Fruit fly (Drosophila melanogaster) whole organism, embryonic: ENCODE measurements around the gene CG6607.

ENCODE experiments used
- Adf1 ChIP-seq: fragments of 200-800 bp; sonication (Bioruptor generic); IDR thresholded peaks from 2 replicates; pipeline ENCODE4 v1.3.6; 2022; ENCODE audit warnings: missing biosample characterization, missing genetic modification characterization
- Aef1 ChIP-seq: fragments of 200-800 bp; sonication (Bioruptor generic); IDR thresholded peaks from 3 replicates; pipeline ENCODE4 v1.3.6; 2022; ENCODE audit warnings: missing biosample characterization, missing genetic modification characterization
- BtbVII ChIP-seq: fragments of 200-800 bp; sonication (Bioruptor generic); optimal IDR thresholded peaks from 3 replicates; lab custom pipeline; 2017; ENCODE audit warnings: missing biosample characterization, mild to moderate bottlenecking, missing genetic modification characterization
- CG10321 ChIP-seq: fragments of 200-800 bp; sonication (Bioruptor generic); IDR thresholded peaks from 2 replicates; pipeline ENCODE4 v1.3.6; 2022; ENCODE audit warnings: missing biosample characterization, missing genetic modification characterization
- CG10462 ChIP-seq: fragments of 200-800 bp; sonication (Bioruptor generic); optimal IDR thresholded peaks from 2 replicates; lab custom pipeline; 2016; ENCODE audit warnings: missing biosample characterization, missing genetic modification characterization
- CG11456 ChIP-seq: fragments of 200-800 bp; sonication (Bioruptor generic); IDR thresholded peaks from 3 replicates; pipeline ENCODE4 v1.3.6; 2022; ENCODE audit warnings: missing biosample characterization, missing genetic modification characterization
- CG11504 ChIP-seq: fragments of 200-800 bp; sonication (Bioruptor generic); optimal IDR thresholded peaks from 3 replicates; lab custom pipeline; 2019; ENCODE audit warnings: missing biosample characterization, mild to moderate bottlenecking, missing genetic modification characterization, moderate library complexity
- CG17328 ChIP-seq: fragments of 200-800 bp; sonication (Bioruptor generic); IDR thresholded peaks from 2 replicates; pipeline ENCODE4 v1.3.6; 2022; ENCODE audit warnings: missing biosample characterization, missing genetic modification characterization
- CG17385 ChIP-seq: fragments of 200-800 bp; sonication (Bioruptor generic); optimal IDR thresholded peaks from 3 replicates; lab custom pipeline; 2018; ENCODE audit warnings: missing biosample characterization, mild to moderate bottlenecking, missing genetic modification characterization
- CG17829 ChIP-seq: fragments of 200-800 bp; optimal IDR thresholded peaks from 2 replicates; lab custom pipeline; 2019; ENCODE audit warnings: missing biosample characterization, mild to moderate bottlenecking, missing genetic modification characterization, moderate library complexity
- CG18476 ChIP-seq: fragments of 200-800 bp; sonication (Bioruptor generic); optimal IDR thresholded peaks from 2 replicates; lab custom pipeline; 2016; ENCODE audit warnings: missing biosample characterization, mild to moderate bottlenecking, missing genetic modification characterization
- CG3163 ChIP-seq: fragments of 200-800 bp; sonication (Bioruptor generic); optimal IDR thresholded peaks from 3 replicates; lab custom pipeline; 2016; ENCODE audit warnings: missing biosample characterization, missing genetic modification characterization
- CG3281 ChIP-seq: fragments of 200-800 bp; sonication (Bioruptor generic); optimal IDR thresholded peaks from 3 replicates; lab custom pipeline; 2017; ENCODE audit warnings: missing biosample characterization, mild to moderate bottlenecking, missing genetic modification characterization
- CG3407 ChIP-seq: fragments of 200-800 bp; sonication (Bioruptor generic); optimal IDR thresholded peaks from 2 replicates; lab custom pipeline; 2018; ENCODE audit warnings: missing biosample characterization, mild to moderate bottlenecking, missing genetic modification characterization
- CG4424 ChIP-seq: fragments of 200-800 bp; sonication (Bioruptor generic); optimal IDR thresholded peaks from 3 replicates; lab custom pipeline; 2016; ENCODE audit warnings: missing biosample characterization, missing genetic modification characterization
- CG4707 ChIP-seq: fragments of 200-800 bp; sonication (Bioruptor generic); optimal IDR thresholded peaks from 2 replicates; lab custom pipeline; 2018; ENCODE audit warnings: missing biosample characterization, mild to moderate bottlenecking, missing genetic modification characterization, moderate library complexity
- CG4820 ChIP-seq: fragments of 200-800 bp; sonication (Bioruptor generic); optimal IDR thresholded peaks from 3 replicates; lab custom pipeline; 2016; ENCODE audit warnings: missing biosample characterization, missing genetic modification characterization
- CG7372 ChIP-seq: fragments of 200-800 bp; sonication (Bioruptor generic); IDR thresholded peaks from 2 replicates; pipeline ENCODE4 v1.3.6; 2022; ENCODE audit warnings: missing biosample characterization, missing genetic modification characterization
- CG7556 ChIP-seq: fragments of 200-800 bp; sonication (Bioruptor generic); optimal IDR thresholded peaks from 2 replicates; lab custom pipeline; 2017; ENCODE audit warnings: missing biosample characterization, mild to moderate bottlenecking, missing genetic modification characterization
- CG9437 ChIP-seq: fragments of 200-800 bp; sonication (Bioruptor generic); optimal IDR thresholded peaks from 2 replicates; lab custom pipeline; 2018; ENCODE audit warnings: missing biosample characterization, mild to moderate bottlenecking, missing genetic modification characterization
- Camta ChIP-seq: fragments of 200-800 bp; sonication (Bioruptor generic); optimal IDR thresholded peaks from 2 replicates; lab custom pipeline; 2016; ENCODE audit warnings: missing biosample characterization, missing genetic modification characterization
- Dref ChIP-seq: fragments of 200-800 bp; sonication (Bioruptor generic); IDR thresholded peaks from 2 replicates; pipeline ENCODE4 v1.3.6; 2022; ENCODE audit warnings: missing biosample characterization, missing genetic modification characterization
- E2f1 ChIP-seq: fragments of 200-800 bp; sonication (Bioruptor generic); IDR thresholded peaks from 2 replicates; pipeline ENCODE4 v1.3.6; 2022; ENCODE audit warnings: missing biosample characterization, missing genetic modification characterization
- H15 ChIP-seq: fragments of 200-800 bp; sonication (Bioruptor generic); IDR thresholded peaks from 3 replicates; pipeline ENCODE4 v1.3.6; 2022; ENCODE audit warnings: missing biosample characterization, missing genetic modification characterization
- MTF-1 ChIP-seq: fragments of 200-800 bp; sonication (Bioruptor generic); optimal IDR thresholded peaks from 2 replicates; lab custom pipeline; 2018; ENCODE audit warnings: missing biosample characterization, mild to moderate bottlenecking, missing genetic modification characterization, borderline replicate concordance
- Med ChIP-seq: fragments of 200-800 bp; sonication (Bioruptor generic); peaks from one replicate; lab custom pipeline; 2016; ENCODE audit warnings: missing biosample characterization, missing genetic modification characterization, mild to moderate bottlenecking, inconsistent platforms, moderate library complexity
- Mrtf ChIP-seq: fragments of 200-800 bp; sonication (Bioruptor generic); IDR thresholded peaks from 3 replicates; pipeline ENCODE4 v1.3.6; 2022; ENCODE audit warnings: missing biosample characterization, missing genetic modification characterization
- YL-1 ChIP-seq: fragments of 200-800 bp; sonication (Bioruptor generic); optimal IDR thresholded peaks from 3 replicates; lab custom pipeline; 2017; ENCODE audit warnings: missing biosample characterization, mild to moderate bottlenecking, missing genetic modification characterization
- aop ChIP-seq: fragments of 200-800 bp; sonication (Bioruptor generic); IDR thresholded peaks from 2 replicates; pipeline ENCODE4 v1.3.6; 2022; ENCODE audit warnings: missing biosample characterization, missing genetic modification characterization
- ash1 ChIP-seq: fragments of 200-800 bp; sonication (Bioruptor generic); optimal IDR thresholded peaks from 2 replicates; lab custom pipeline; 2018; ENCODE audit warnings: missing biosample characterization, mild to moderate bottlenecking, missing genetic modification characterization
- ato ChIP-seq: fragments of 200-800 bp; sonication (Bioruptor generic); IDR thresholded peaks from 2 replicates; pipeline ENCODE4 v1.3.6; 2022; ENCODE audit warnings: missing biosample characterization, missing genetic modification characterization; ENCODE audit not compliant: partially characterized antibody
- bbx ChIP-seq: fragments of 200-800 bp; sonication (Bioruptor generic); IDR thresholded peaks from 2 replicates; pipeline ENCODE4 v1.3.6; 2022; ENCODE audit warnings: missing biosample characterization, missing genetic modification characterization; ENCODE audit not compliant: partially characterized antibody
- chn ChIP-seq: fragments of 200-800 bp; sonication (Bioruptor generic); optimal IDR thresholded peaks from 2 replicates; lab custom pipeline; 2016; ENCODE audit warnings: missing biosample characterization, missing genetic modification characterization
- corto ChIP-seq: fragments of 200-800 bp; sonication (Bioruptor generic); optimal IDR thresholded peaks from 2 replicates; lab custom pipeline; 2016; ENCODE audit warnings: missing biosample characterization, mild to moderate bottlenecking, missing genetic modification characterization, moderate library complexity
- dan ChIP-seq: fragments of 200-800 bp; sonication (Bioruptor generic); IDR thresholded peaks from 2 replicates; pipeline ENCODE4 v1.3.6; 2022; ENCODE audit warnings: missing biosample characterization, missing genetic modification characterization
- dysf ChIP-seq: fragments of 200-800 bp; sonication (Bioruptor generic); IDR thresholded peaks from 3 replicates; pipeline ENCODE4 v1.3.6; 2022; ENCODE audit warnings: missing biosample characterization, missing genetic modification characterization
- esg ChIP-seq: fragments of 200-800 bp; sonication (Bioruptor generic); conservative IDR thresholded peaks from 2 replicates; pipeline ENCODE4 v1.3.6; 2022; ENCODE audit warnings: missing biosample characterization, missing genetic modification characterization
- gro ChIP-seq: fragments of 200-800 bp; sonication (Bioruptor generic); optimal IDR thresholded peaks from 2 replicates; lab custom pipeline; 2016; ENCODE audit warnings: missing biosample characterization, missing genetic modification characterization
- jigr1 ChIP-seq: fragments of 200-800 bp; sonication (Bioruptor generic); IDR thresholded peaks from 3 replicates; pipeline ENCODE4 v1.3.6; 2022; ENCODE audit warnings: missing biosample characterization, missing genetic modification characterization
- kah ChIP-seq: fragments of 200-800 bp; sonication (Bioruptor generic); optimal IDR thresholded peaks from 2 replicates; lab custom pipeline; 2018; ENCODE audit warnings: missing biosample characterization, mild to moderate bottlenecking, missing genetic modification characterization
- lilli ChIP-seq: fragments of 200-800 bp; sonication (Bioruptor generic); optimal IDR thresholded peaks from 3 replicates; lab custom pipeline; 2016; ENCODE audit warnings: missing biosample characterization, missing genetic modification characterization
- lov ChIP-seq, 2 experiments: fragments of 200-800 bp in 1 of 2; fragments of >200 bp in 1 of 2; sonication (Bioruptor generic) in 1 of 2; IDR thresholded peaks in 1 of 2; optimal IDR thresholded peaks in 1 of 2; 2 replicates in 1 of 2; 3 replicates in 1 of 2; pipeline versions ENCODE4 v1.3.6 to Lab custom; 2017 to 2022; ENCODE audit warnings: missing biosample characterization in 1 of 2, missing genetic modification characterization in 1 of 2
- mld ChIP-seq: fragments of 200-800 bp; sonication (Bioruptor generic); IDR thresholded peaks from 3 replicates; pipeline ENCODE4 v1.3.6; 2022; ENCODE audit warnings: missing biosample characterization, missing genetic modification characterization; ENCODE audit not compliant: partially characterized antibody
- nom ChIP-seq: fragments of 200-800 bp; sonication (Bioruptor generic); optimal IDR thresholded peaks from 2 replicates; lab custom pipeline; 2017; ENCODE audit warnings: missing biosample characterization, missing genetic modification characterization, mild to moderate bottlenecking, moderate library complexity, missing genetic modification reagents
- pb ChIP-seq: fragments of 200-800 bp; sonication (Bioruptor generic); optimal IDR thresholded peaks from 3 replicates; lab custom pipeline; 2016; ENCODE audit warnings: missing biosample characterization, missing genetic modification characterization
- phol ChIP-seq: fragments of 200-800 bp; sonication (Bioruptor generic); optimal IDR thresholded peaks from 3 replicates; lab custom pipeline; 2018; ENCODE audit warnings: missing biosample characterization, mild to moderate bottlenecking, missing genetic modification characterization, moderate library complexity
- prd ChIP-seq, 3 experiments: fragments of >200 bp in 2 of 3; fragments of 200-800 bp in 1 of 3; sonication (Bioruptor generic) in 1 of 3; optimal IDR thresholded peaks in 2 of 3; IDR thresholded peaks in 1 of 3; 2 replicates in 2 of 3; 3 replicates in 1 of 3; pipeline versions ENCODE4 v1.3.6 to Lab custom; 2017 to 2022; ENCODE audit warnings: missing biosample characterization in 1 of 3, missing genetic modification characterization in 1 of 3
- pros ChIP-seq: fragments of 200-800 bp; sonication (Bioruptor generic); optimal IDR thresholded peaks from 3 replicates; lab custom pipeline; 2019; ENCODE audit warnings: missing biosample characterization, mild to moderate bottlenecking, missing genetic modification characterization, moderate library complexity
- trem ChIP-seq: fragments of 200-800 bp; optimal IDR thresholded peaks from 3 replicates; lab custom pipeline; 2019; ENCODE audit warnings: missing biosample characterization, mild to moderate bottlenecking, missing genetic modification characterization, moderate library complexity

The CG6607 gene

DNA sequence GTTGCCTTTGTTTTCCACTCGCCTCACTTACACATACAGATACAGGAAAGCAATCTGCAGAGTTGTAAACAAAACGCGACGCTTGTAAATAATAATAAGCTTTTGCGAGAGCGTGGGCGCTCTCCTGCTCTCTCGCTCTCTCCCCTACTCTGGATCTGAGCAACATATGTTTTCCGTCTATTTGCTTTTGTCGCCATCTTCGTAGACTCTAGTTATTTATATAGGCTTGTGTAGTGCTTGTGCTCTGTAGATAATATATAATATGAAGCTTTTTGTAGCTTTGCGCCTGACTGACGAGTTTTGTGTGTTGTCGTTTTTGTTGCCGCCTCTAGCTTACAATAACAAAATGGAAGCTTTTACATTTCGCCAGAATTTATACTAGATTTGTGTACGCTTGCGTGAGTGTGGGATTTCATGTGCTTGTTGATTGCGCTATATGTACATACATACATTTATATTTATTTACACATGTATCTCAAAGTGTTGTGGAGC lies 37.9 kb downstream of the CG6607 start (continued):
- TF ChIP-seq CG3281 (GFP tag; lab: Kevin White, UChicago) (peak; percentile 60), lov (optimal IDR thresholded peaks at IDR 0.05; lab: Kevin White, UChicago) (no peak), lov (GFP tag; IDR thresholded peaks at IDR 0.05; lab: Robert Waterston, UW) (0 out of 3 replicates have a peak, but pooled peaks have one; percentile 74), lilli (GFP tag; lab: Kevin White, UChicago) (peak; percentile 44), jigr1 (no peak), dan (GFP tag; lab: Robert Waterston, UW) (no peak), pros (GFP tag; lab: Kevin White, UChicago) (peak; percentile 15), CG4424 (GFP tag; lab: Kevin White, UChicago) (peak; percentile 24), CG3163 (GFP tag; lab: Kevin White, UChicago) (peak; percentile 28), aop (no peak), phol (no peak), ash1 (GFP tag; lab: Kevin White, UChicago) (peak; percentile 5), H15 (GFP tag; lab: Robert Waterston, UW) (0 out of 3 replicates have a peak, but pooled peaks have one; percentile 40), YL-1 (GFP tag; lab: Kevin White, UChicago) (peak; percentile 24), Adf1 (GFP tag; lab: Robert Waterston, UW) (peak; percentile 51; the same call in 1 of the 2 replicates), prd (optimal IDR thresholded peaks at IDR 0.05; lab: Kevin White, UChicago) (no peak), prd (GFP tag; IDR thresholded peaks at IDR 0.05; lab: Robert Waterston, UW) (no peak), CG7372 (GFP tag; lab: Robert Waterston, UW) (no peak), chn (GFP tag; lab: Kevin White, UChicago) (no peak), CG4820 (GFP tag; lab: Kevin White, UChicago) (no peak), CG7556 (GFP tag; lab: Kevin White, UChicago) (peak; percentile 44), Camta (GFP tag; lab: Kevin White, UChicago) (peak; percentile 32), esg (no peak), gro (GFP tag; lab: Kevin White, UChicago) (peak; percentile 67), kah (peak; percentile 58), CG10321 (no peak), CG4707 (peak; percentile 68), CG17385 (GFP tag; lab: Kevin White, UChicago) (peak; percentile 74), CG18476 (GFP tag; lab: Kevin White, UChicago) (peak; percentile 20), trem (tag; lab: Kevin White, UChicago) (no peak), bbx (GFP tag; lab: Robert Waterston, UW) (no peak), pb (GFP tag; lab: Kevin White, UChicago) (no peak), mld (GFP tag; lab: Robert Waterston, UW) (no peak), ato (GFP tag; lab: Robert Waterston, UW) (no peak), E2f1 (GFP tag; lab: Robert Waterston, UW) (peak; percentile 16; the same call in 1 of the 2 replicates), nom (peak; percentile 59), Dref (no peak), CG3407 (GFP tag; lab: Kevin White, UChicago) (peak; percentile 69), CG10462 (peak; percentile 8), CG11504 (tag; lab: Kevin White, UChicago) (peak; percentile 43), Aef1 (GFP tag; lab: Robert Waterston, UW) (peak; percentile 60; the same call in 1 of the 3 replicates), CG17829 (peak; percentile 17), BtbVII (peak; percentile 84), dysf (GFP tag; lab: Robert Waterston, UW) (no peak; the same call in 2 of the 3 replicates), CG9437 (GFP tag; lab: Kevin White, UChicago) (no peak), corto (peak; percentile 72), CG11456 (GFP tag; lab: Robert Waterston, UW) (no peak), Mrtf (GFP tag; lab: Robert Waterston, UW) (no peak), CG17328 (peak; percentile 33; the same call in 1 of the 2 replicates), MTF-1 (peak; percentile 75), Med (GFP tag; lab: Kevin White, UChicago) (peak; percentile 93)
